Worm (Caenorhabditis elegans): Measurements from ENCODE around the gene npr-21.
A peak's percentile ranks its signal among the peaks of the same experiment; 100 is the strongest.
"Not testable (repeated sequence)": the region's sequence is repeated elsewhere in the genome, so short reads cannot be mapped to it uniquely, and the experiment has no call there.

npr-21 gene

DNA sequence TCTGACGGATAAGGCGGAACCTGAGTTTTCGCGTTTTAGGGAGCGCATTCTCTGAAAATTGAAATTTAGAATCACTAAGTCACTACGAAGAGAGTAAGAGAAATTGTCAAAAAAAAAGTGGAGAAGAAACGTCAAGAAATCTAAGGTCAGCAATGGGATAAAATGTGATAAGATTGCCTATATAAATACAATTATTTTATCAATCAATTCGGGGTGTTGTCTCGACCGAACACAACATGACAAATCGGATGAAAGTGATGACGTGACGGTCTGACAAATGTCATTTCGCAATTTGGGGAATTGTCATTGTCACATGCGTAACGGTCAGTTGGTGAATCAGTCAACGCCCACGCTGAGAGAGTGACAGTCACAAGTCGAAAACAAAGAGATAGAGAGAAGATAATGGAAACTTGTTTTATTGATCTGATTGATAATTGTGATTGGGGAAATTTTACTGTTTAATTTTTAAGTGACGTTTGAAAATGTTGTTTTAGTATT is 19.7 kb downstream of the npr-21 start, which contains the start of gene cnp-3:
Gene cnp-3, minus strand, starts transcription at position 51 of the 498 bp plus-strand sequence.
- no peak for TF ChIP-seq ceh-45 (GFP tag; IDR thresholded peaks at IDR 0.05)
- no peak for TF ChIP-seq ceh-24 (tag; optimal IDR thresholded peaks at IDR 0.05)
- TF ChIP-seq unc-55 (GFP tag; optimal IDR thresholded peaks at IDR 0.05) = peak; percentile 49
- no peak for TF ChIP-seq dmd-4 (tag; optimal IDR thresholded peaks at IDR 0.05; ENCODE audit: borderline replicate concordance)
- no peak for TF ChIP-seq ztf-16 (tag; optimal IDR thresholded peaks at IDR 0.05)
- no peak for TF ChIP-seq pha-4 (tag; optimal IDR thresholded peaks at IDR 0.05)
- no peak for TF ChIP-seq pros-1 (tag; optimal IDR thresholded peaks at IDR 0.05)
- TF ChIP-seq nhr-11 (tag; optimal IDR thresholded peaks at IDR 0.05) = no peak
- TF ChIP-seq K09A11.1 (tag; optimal IDR thresholded peaks at IDR 0.05; ENCODE audit: insufficient read depth) = no peak

DNA sequence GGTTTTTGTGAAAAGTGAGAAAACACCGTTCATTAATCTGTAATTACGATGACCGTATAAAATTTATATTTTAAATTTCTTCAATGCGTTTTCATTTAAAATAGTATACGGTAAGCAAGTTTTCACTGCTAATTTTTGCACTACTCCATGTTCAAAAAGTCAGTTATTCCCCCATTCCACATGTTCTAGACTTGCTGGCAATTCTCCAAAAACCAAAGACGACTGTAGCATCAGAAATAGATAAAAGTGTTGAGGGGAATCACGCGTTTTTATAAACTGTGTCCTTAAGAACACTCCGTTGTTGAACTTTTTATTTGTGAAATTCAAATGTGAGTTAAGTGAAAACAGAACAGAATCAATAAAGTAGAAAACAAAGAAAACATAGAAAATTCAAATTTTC is 22.1 kb downstream of the npr-21 start:
- TF ChIP-seq ceh-18 (tag; optimal IDR thresholded peaks at IDR 0.05) = no peak
- TF ChIP-seq mec-3 (tag; optimal IDR thresholded peaks at IDR 0.05; ENCODE audit: borderline replicate concordance) = no peak
- TF ChIP-seq zip-5 (tag; optimal IDR thresholded peaks at IDR 0.05) = no peak
- TF ChIP-seq ceh-31 (tag; optimal IDR thresholded peaks at IDR 0.05) = no peak
- TF ChIP-seq hlh-6 (tag; optimal IDR thresholded peaks at IDR 0.05) = no peak
- no peak for TF ChIP-seq unc-3 (GFP tag; conservative IDR thresholded peaks at IDR 0.05)
- TF ChIP-seq unc-3 (tag; optimal IDR thresholded peaks at IDR 0.05) = no peak
- TF ChIP-seq npax-4 (tag; optimal IDR thresholded peaks at IDR 0.05) = no peak
- TF ChIP-seq ceh-22 (tag; optimal IDR thresholded peaks at IDR 0.05) = no peak
- no peak for TF ChIP-seq nhr-11 (tag; optimal IDR thresholded peaks at IDR 0.05)
- no peak for TF ChIP-seq ztf-16 (tag; optimal IDR thresholded peaks at IDR 0.05)
- TF ChIP-seq ceh-34 (tag; optimal IDR thresholded peaks at IDR 0.05) = no peak
- TF ChIP-seq sox-4 (tag; optimal IDR thresholded peaks at IDR 0.05) = no peak
- TF ChIP-seq pros-1 (tag; optimal IDR thresholded peaks at IDR 0.05) = no peak
- TF ChIP-seq K09A11.1 (tag; optimal IDR thresholded peaks at IDR 0.05; ENCODE audit: insufficient read depth) = no peak
- no peak for TF ChIP-seq madf-2 (tag; optimal IDR thresholded peaks at IDR 0.05)

DNA sequence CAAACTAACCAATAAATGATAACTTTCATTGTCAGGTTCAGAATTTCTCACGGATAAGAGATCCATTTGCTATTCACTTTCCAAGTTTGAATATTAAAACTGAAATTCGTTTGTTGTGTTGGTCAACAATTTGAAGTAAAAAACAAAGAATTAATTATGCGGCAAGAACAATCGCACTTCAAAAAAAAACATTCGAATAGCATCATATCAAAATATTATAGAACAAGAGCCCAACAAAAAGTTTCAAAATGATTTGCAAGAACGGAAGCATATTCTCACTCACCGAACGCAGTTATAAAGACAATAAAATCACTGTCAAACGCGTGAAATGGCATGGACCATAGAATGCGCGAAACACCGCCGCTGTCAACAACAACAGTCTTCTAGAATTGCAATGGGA is 23.3 kb downstream of the npr-21 start, which contains the start of gene K09E3.7:
Gene K09E3.7, minus strand, starts transcription at position 101 of the 400 bp plus-strand sequence.
- TF ChIP-seq madf-2 (tag; optimal IDR thresholded peaks at IDR 0.05) = no peak
- TF ChIP-seq dmd-4 (tag; optimal IDR thresholded peaks at IDR 0.05; ENCODE audit: borderline replicate concordance) = no peak
- no peak for TF ChIP-seq ahr-1 (tag; optimal IDR thresholded peaks at IDR 0.05)
- TF ChIP-seq lim-6 (tag; optimal IDR thresholded peaks at IDR 0.05) = no peak
- no peak for TF ChIP-seq ttx-3 (tag; optimal IDR thresholded peaks at IDR 0.05)
- no peak for TF ChIP-seq ceh-22 (tag; optimal IDR thresholded peaks at IDR 0.05)
- TF ChIP-seq odd-2 (tag; optimal IDR thresholded peaks at IDR 0.05) = no peak
- no peak for TF ChIP-seq unc-86 (tag; optimal IDR thresholded peaks at IDR 0.05)
- no peak for TF ChIP-seq tbx-2 (tag; optimal IDR thresholded peaks at IDR 0.05)
- TF ChIP-seq fkh-10 (GFP tag; optimal IDR thresholded peaks at IDR 0.05) = no peak

DNA sequence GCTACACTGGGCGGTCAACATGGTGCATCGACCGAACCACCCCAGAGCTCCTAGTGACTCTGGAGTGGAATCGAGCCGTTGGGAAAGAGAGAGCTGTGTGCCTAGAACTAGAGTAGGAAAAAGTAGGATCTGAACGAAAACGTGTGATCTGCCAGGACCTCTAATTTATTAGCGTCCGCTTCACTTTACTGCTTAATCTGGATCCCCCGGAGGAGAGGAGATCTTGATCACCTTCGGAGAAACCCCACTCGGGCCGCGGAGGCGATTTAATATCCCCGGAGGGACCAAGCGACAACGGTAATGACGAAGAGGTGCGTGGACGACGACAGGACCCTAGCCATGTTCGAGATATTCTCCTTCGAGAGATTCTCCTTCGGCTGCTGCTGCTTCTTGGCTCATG is 40.4 kb downstream of the npr-21 start, which contains the start of gene K09E3.2:
Gene K09E3.2, plus strand, starts transcription at position 301 of the 400 bp plus-strand sequence.
- not testable (repeated sequence) for TF ChIP-seq elt-2, madf-2, fax-1 (tag; optimal IDR thresholded peaks at IDR 0.05)

DNA sequence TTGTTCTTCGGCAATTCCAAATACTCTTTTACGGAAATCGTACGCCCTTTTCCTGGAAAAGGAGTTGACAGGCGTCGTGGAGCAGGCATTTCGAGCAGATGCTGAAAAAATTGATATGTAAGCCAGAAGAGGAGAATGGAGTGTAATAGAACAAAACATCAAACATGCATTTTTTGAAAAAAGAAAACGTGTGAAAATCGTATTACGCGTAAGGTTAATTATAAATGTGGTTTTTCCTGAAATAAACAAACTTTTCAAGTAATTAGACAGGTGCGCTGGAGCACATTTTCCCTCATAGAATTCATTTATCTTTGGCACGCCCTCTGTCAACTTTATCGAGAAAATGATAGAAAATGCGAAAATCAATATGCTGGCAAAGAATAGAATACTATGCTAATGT is 42.7 kb downstream of the npr-21 start, which contains the start of gene lido-6:
Gene lido-6, minus strand, starts transcription at position 101 of the 400 bp plus-strand sequence.
- TF ChIP-seq fkh-10 (GFP tag; optimal IDR thresholded peaks at IDR 0.05) (no peak), ceh-14 (tag; optimal IDR thresholded peaks at IDR 0.05) (no peak), syd-9 (tag; optimal IDR thresholded peaks at IDR 0.05) (no peak), ahr-1 (tag; optimal IDR thresholded peaks at IDR 0.05) (no peak)

DNA sequence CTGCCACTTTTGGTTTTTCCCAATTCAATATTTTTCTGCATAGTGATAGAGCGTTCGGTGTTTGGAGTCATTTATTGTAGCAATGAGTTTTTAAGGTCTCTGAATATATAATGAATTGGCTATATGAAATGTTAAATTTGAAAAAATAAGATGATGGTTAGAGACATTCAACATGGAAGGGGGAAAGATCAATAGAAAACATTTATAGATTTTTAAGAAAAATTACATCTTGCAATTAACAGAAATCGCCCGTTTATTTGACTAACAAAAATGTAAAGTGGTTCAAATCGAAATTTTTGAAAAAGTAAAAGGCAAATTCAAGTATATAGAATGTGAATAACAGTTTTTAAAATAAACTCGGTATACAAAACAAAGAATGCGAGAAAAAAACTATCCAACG is 47.2 kb downstream of the npr-21 start, which contains the start of gene lido-5:
Gene lido-5, minus strand, starts transcription at position 101 of the 400 bp plus-strand sequence.
- no peak for TF ChIP-seq rnt-1 (tag; optimal IDR thresholded peaks at IDR 0.05)
